Fruit fly (Drosophila melanogaster) whole organism, embryonic: ENCODE measurements around the gene jus.

Experiments
- Abd-B ChIP-seq: fragments of 200-800 bp; sonication (Bioruptor generic); optimal IDR thresholded peaks from 2 replicates; lab custom pipeline; 2018; ENCODE audit warnings: missing biosample characterization, mild to moderate bottlenecking, missing genetic modification characterization, moderate library complexity
- Bgb ChIP-seq: fragments of 200-800 bp; sonication (Bioruptor generic); IDR thresholded peaks from 2 replicates; pipeline ENCODE4 v1.3.6; 2022; ENCODE audit warnings: missing biosample characterization, missing genetic modification characterization; ENCODE audit not compliant: partially characterized antibody
- CG1024 ChIP-seq: fragments of 200-800 bp; sonication (Bioruptor generic); IDR thresholded peaks from 2 replicates; pipeline ENCODE4 v1.3.6; 2022; ENCODE audit warnings: missing biosample characterization, missing genetic modification characterization
- CG10321 ChIP-seq: fragments of 200-800 bp; sonication (Bioruptor generic); IDR thresholded peaks from 2 replicates; pipeline ENCODE4 v1.3.6; 2022; ENCODE audit warnings: missing biosample characterization, missing genetic modification characterization
- CG10431 ChIP-seq: fragments of 200-800 bp; sonication (Bioruptor generic); optimal IDR thresholded peaks from 3 replicates; lab custom pipeline; 2018; ENCODE audit warnings: missing biosample characterization, mild to moderate bottlenecking, missing genetic modification characterization
- CG10654 ChIP-seq: fragments of 200-800 bp; sonication (Bioruptor generic); optimal IDR thresholded peaks from 2 replicates; lab custom pipeline; 2016; ENCODE audit warnings: missing biosample characterization, missing genetic modification characterization
- CG10979 ChIP-seq: fragments of 200-800 bp; sonication (Bioruptor generic); optimal IDR thresholded peaks from 2 replicates; lab custom pipeline; 2018; ENCODE audit warnings: missing biosample characterization, mild to moderate bottlenecking, missing genetic modification characterization, moderate library complexity
- CG14050 ChIP-seq: fragments of 200-800 bp; sonication (Bioruptor generic); IDR thresholded peaks from 3 replicates; pipeline ENCODE4 v1.3.6; 2022; ENCODE audit warnings: missing biosample characterization, missing genetic modification characterization
- CG16813 ChIP-seq: fragments of 200-800 bp; sonication (Bioruptor generic); IDR thresholded peaks from 3 replicates; pipeline ENCODE4 v1.3.6; 2022; ENCODE audit warnings: missing biosample characterization, missing genetic modification characterization; ENCODE audit not compliant: partially characterized antibody
- CG17612 ChIP-seq: fragments of 200-800 bp; sonication (Bioruptor generic); IDR thresholded peaks from 2 replicates; pipeline ENCODE4 v1.3.6; 2022; ENCODE audit warnings: missing biosample characterization, missing genetic modification characterization
- CG1832 ChIP-seq: fragments of 200-800 bp; sonication (Bioruptor generic); optimal IDR thresholded peaks from 2 replicates; lab custom pipeline; 2017; ENCODE audit warnings: missing biosample characterization, mild to moderate bottlenecking, missing genetic modification characterization, inconsistent platforms
- CG2120 ChIP-seq: fragments of 200-800 bp; sonication (Bioruptor generic); optimal IDR thresholded peaks from 3 replicates; lab custom pipeline; 2016; ENCODE audit warnings: missing biosample characterization, missing genetic modification characterization
- CG2712 ChIP-seq: fragments of 200-800 bp; optimal IDR thresholded peaks from 3 replicates; lab custom pipeline; 2019; ENCODE audit warnings: missing biosample characterization, mild to moderate bottlenecking, missing genetic modification characterization, moderate library complexity
- CG31441 ChIP-seq: fragments of 200-800 bp; sonication (Bioruptor generic); IDR thresholded peaks from 2 replicates; pipeline ENCODE4 v1.3.6; 2022; ENCODE audit warnings: missing biosample characterization, missing genetic modification characterization
- CG33213 ChIP-seq: fragments of 200-800 bp; sonication (Bioruptor generic); optimal IDR thresholded peaks from 3 replicates; lab custom pipeline; 2016; ENCODE audit warnings: missing biosample characterization, missing genetic modification characterization
- CG34224 ChIP-seq: fragments of 200-800 bp; sonication (Bioruptor generic); IDR thresholded peaks from 3 replicates; pipeline ENCODE4 v1.3.6; 2022; ENCODE audit warnings: missing biosample characterization, missing genetic modification characterization; ENCODE audit not compliant: partially characterized antibody
- CG3847 ChIP-seq: fragments of 200-800 bp; sonication (Bioruptor generic); IDR thresholded peaks from 2 replicates; pipeline ENCODE4 v1.3.6; 2022; ENCODE audit warnings: missing biosample characterization, missing genetic modification characterization
- CG4360 ChIP-seq: fragments of 200-800 bp; sonication (Bioruptor generic); IDR thresholded peaks from 2 replicates; pipeline ENCODE4 v1.3.6; 2022; ENCODE audit warnings: missing biosample characterization, missing genetic modification characterization
- CG7987 ChIP-seq: fragments of 200-800 bp; sonication (Bioruptor generic); optimal IDR thresholded peaks from 2 replicates; lab custom pipeline; 2018; ENCODE audit warnings: missing biosample characterization, mild to moderate bottlenecking, missing genetic modification characterization, moderate library complexity
- CG8281 ChIP-seq: fragments of 200-800 bp; sonication (Bioruptor generic); optimal IDR thresholded peaks from 2 replicates; lab custom pipeline; 2018; ENCODE audit warnings: missing biosample characterization, mild to moderate bottlenecking, missing genetic modification characterization, moderate library complexity
- CHES-1-like ChIP-seq: fragments of 200-800 bp; sonication (Bioruptor generic); optimal IDR thresholded peaks from 2 replicates; lab custom pipeline; 2016; ENCODE audit warnings: missing biosample characterization, missing genetic modification characterization
- CTCF ChIP-seq: fragments of 200-800 bp; sonication (Bioruptor generic); optimal IDR thresholded peaks from 2 replicates; lab custom pipeline; 2017; ENCODE audit warnings: missing biosample characterization, mild to moderate bottlenecking, missing genetic modification characterization, moderate library complexity
- Chrac-16 ChIP-seq: fragments of 200-800 bp; sonication (Bioruptor generic); optimal IDR thresholded peaks from 3 replicates; lab custom pipeline; 2016; ENCODE audit warnings: missing biosample characterization, missing genetic modification characterization
- CkIIα-i1 ChIP-seq: fragments of 200-800 bp; sonication (Bioruptor generic); IDR thresholded peaks from 2 replicates; pipeline ENCODE4 v1.3.6; 2022; ENCODE audit warnings: missing biosample characterization, missing genetic modification characterization
- Deaf1 ChIP-seq: fragments of 200-800 bp; optimal IDR thresholded peaks from 3 replicates; lab custom pipeline; 2019; ENCODE audit warnings: missing biosample characterization, mild to moderate bottlenecking, missing genetic modification characterization, moderate library complexity
- Dek ChIP-seq: fragments of 200-800 bp; sonication (Bioruptor generic); optimal IDR thresholded peaks from 3 replicates; lab custom pipeline; 2019; ENCODE audit warnings: missing biosample characterization, mild to moderate bottlenecking, missing genetic modification characterization, moderate library complexity
- Doc2 ChIP-seq: fragments of 200-800 bp; sonication (Bioruptor generic); IDR thresholded peaks from 2 replicates; pipeline ENCODE4 v1.3.6; 2022; ENCODE audit warnings: missing biosample characterization, missing genetic modification characterization
- ERR ChIP-seq: fragments of 200-800 bp; sonication (Bioruptor generic); optimal IDR thresholded peaks from 2 replicates; lab custom pipeline; 2016; ENCODE audit warnings: missing biosample characterization, missing genetic modification characterization
- Gug ChIP-seq: fragments of 200-800 bp; sonication (Bioruptor generic); IDR thresholded peaks from 4 replicates; pipeline ENCODE4 v1.3.6; 2022; ENCODE audit warnings: missing biosample characterization, missing genetic modification characterization
- Kr ChIP-seq: fragments of 200-800 bp; sonication (Bioruptor generic); optimal IDR thresholded peaks from 2 replicates; lab custom pipeline; 2017; ENCODE audit warnings: missing biosample characterization, mild to moderate bottlenecking, missing genetic modification characterization
- MESR4 ChIP-seq: fragments of 200-800 bp; sonication (Bioruptor generic); optimal IDR thresholded peaks from 2 replicates; lab custom pipeline; 2018; ENCODE audit warnings: missing biosample characterization, mild to moderate bottlenecking, missing genetic modification characterization, moderate library complexity
- Meics ChIP-seq: fragments of 200-800 bp; sonication (Bioruptor generic); optimal IDR thresholded peaks from 2 replicates; lab custom pipeline; 2017; ENCODE audit warnings: missing biosample characterization, mild to moderate bottlenecking, missing genetic modification characterization
- NC2β ChIP-seq: fragments of 200-800 bp; sonication (Bioruptor generic); optimal IDR thresholded peaks from 2 replicates; lab custom pipeline; 2016; ENCODE audit warnings: missing biosample characterization, missing genetic modification characterization
- Oli ChIP-seq: fragments of 200-800 bp; sonication (Bioruptor generic); optimal IDR thresholded peaks from 2 replicates; lab custom pipeline; 2018; ENCODE audit warnings: missing biosample characterization, mild to moderate bottlenecking, missing genetic modification characterization, moderate library complexity
- ac ChIP-seq: fragments of 200-800 bp; sonication (Bioruptor generic); optimal IDR thresholded peaks from 3 replicates; lab custom pipeline; 2017; ENCODE audit warnings: missing biosample characterization, mild to moderate bottlenecking, missing genetic modification characterization
- caup ChIP-seq: fragments of 200-800 bp; sonication (Bioruptor generic); optimal IDR thresholded peaks from 3 replicates; lab custom pipeline; 2017; ENCODE audit warnings: missing biosample characterization, mild to moderate bottlenecking, missing genetic modification characterization, moderate library complexity; ENCODE audit not compliant: severe bottlenecking
- crp ChIP-seq, 2 experiments: fragments of 200-800 bp; sonication (Bioruptor generic); optimal IDR thresholded peaks; 2 replicates in 1 of 2; 3 replicates in 1 of 2; lab custom pipeline; 2017; ENCODE audit warnings: missing biosample characterization in 2 of 2, missing genetic modification characterization in 2 of 2, mild to moderate bottlenecking in 1 of 2, moderate library complexity in 1 of 2
- dimm ChIP-seq: fragments of 200-800 bp; sonication (Bioruptor generic); IDR thresholded peaks from 2 replicates; pipeline ENCODE4 v1.3.6; 2022; ENCODE audit warnings: missing biosample characterization, missing genetic modification characterization
- dmrt11E ChIP-seq: fragments of 200-800 bp; sonication (Bioruptor generic); optimal IDR thresholded peaks from 3 replicates; lab custom pipeline; 2018; ENCODE audit warnings: missing biosample characterization, mild to moderate bottlenecking, missing genetic modification characterization, moderate library complexity
- gce ChIP-seq: fragments of 200-800 bp; sonication (Bioruptor generic); IDR thresholded peaks from 3 replicates; pipeline ENCODE4 v1.3.6; 2022; ENCODE audit warnings: missing biosample characterization, missing genetic modification characterization
- grn ChIP-seq: fragments of 200-800 bp; sonication (Bioruptor generic); optimal IDR thresholded peaks from 3 replicates; lab custom pipeline; 2017; ENCODE audit warnings: missing biosample characterization, missing genetic modification characterization
- her ChIP-seq: fragments of 200-800 bp; sonication (Bioruptor generic); optimal IDR thresholded peaks from 2 replicates; lab custom pipeline; 2016; ENCODE audit warnings: missing biosample characterization, missing genetic modification characterization
- kah ChIP-seq: fragments of 200-800 bp; sonication (Bioruptor generic); optimal IDR thresholded peaks from 2 replicates; lab custom pipeline; 2018; ENCODE audit warnings: missing biosample characterization, mild to moderate bottlenecking, missing genetic modification characterization
- klu ChIP-seq: fragments of 200-800 bp; sonication (Bioruptor generic); IDR thresholded peaks from 2 replicates; pipeline ENCODE4 v1.3.6; 2022; ENCODE audit warnings: missing biosample characterization, missing genetic modification characterization
- knrl ChIP-seq: fragments of 200-800 bp; sonication (Bioruptor generic); IDR thresholded peaks from 3 replicates; pipeline ENCODE4 v1.3.6; 2022; ENCODE audit warnings: missing biosample characterization, missing genetic modification characterization; ENCODE audit not compliant: partially characterized antibody
- lbe ChIP-seq: fragments of 200-800 bp; sonication (Bioruptor generic); optimal IDR thresholded peaks from 2 replicates; lab custom pipeline; 2016; ENCODE audit warnings: missing biosample characterization, mild to moderate bottlenecking, missing genetic modification characterization
- mam ChIP-seq: fragments of 200-800 bp; sonication (Bioruptor generic); optimal IDR thresholded peaks from 3 replicates; lab custom pipeline; 2016; ENCODE audit warnings: missing biosample characterization, missing genetic modification characterization
- onecut ChIP-seq: fragments of 200-800 bp; sonication (Bioruptor generic); IDR thresholded peaks from 2 replicates; pipeline ENCODE4 v1.3.6; 2022; ENCODE audit warnings: missing biosample characterization, missing genetic modification characterization
- psq ChIP-seq: fragments of 200-800 bp; sonication (Bioruptor generic); optimal IDR thresholded peaks from 2 replicates; lab custom pipeline; 2017; ENCODE audit warnings: missing biosample characterization, missing genetic modification characterization
- tup ChIP-seq: fragments of 200-800 bp; sonication (Bioruptor generic); optimal IDR thresholded peaks from 2 replicates; lab custom pipeline; 2016; ENCODE audit warnings: missing biosample characterization, mild to moderate bottlenecking, missing genetic modification characterization, moderate library complexity
- tx ChIP-seq: fragments of 200-800 bp; sonication (Bioruptor generic); optimal IDR thresholded peaks from 2 replicates; lab custom pipeline; 2016; ENCODE audit warnings: missing biosample characterization, missing genetic modification characterization

Gene jus

DNA sequence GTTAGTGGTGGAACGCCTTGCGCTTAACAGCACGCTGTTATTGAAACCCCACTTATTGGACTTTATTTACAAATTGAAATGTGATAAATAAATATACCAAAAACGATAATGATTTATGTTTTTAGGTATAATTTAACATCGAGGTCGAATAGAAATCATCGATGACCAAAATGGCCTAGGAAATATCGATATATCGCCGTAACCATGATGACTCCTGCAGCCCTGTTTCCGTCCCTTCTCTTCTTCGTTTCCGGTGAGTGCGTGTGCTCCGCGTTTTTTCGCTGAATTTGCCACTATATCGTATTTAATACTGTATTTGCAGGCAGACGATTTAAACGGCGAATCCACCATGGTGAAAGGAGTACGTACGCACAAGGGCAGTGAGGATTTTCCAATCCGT lies 25.2 kb upstream of the jus start, which contains the start of gene eEF1gamma (continued):
- TF ChIP-seq CG16813 (GFP tag; lab: Robert Waterston, UW) (peak; percentile 94), Meics (peak; percentile 98), dimm (GFP tag; lab: Robert Waterston, UW) (peak; percentile 87), CG10979 (tag; lab: Kevin White, UChicago) (peak; percentile 88), Doc2 (GFP tag; lab: Robert Waterston, UW) (0 out of 2 replicates have a peak, but pooled peaks have one; percentile 54), CG8281 (tag; lab: Kevin White, UChicago) (peak; percentile 86), ac (peak; percentile 92), Dek (tag; lab: Kevin White, UChicago) (peak; percentile 78), CTCF (GFP tag; lab: Kevin White, UChicago) (peak; percentile 72), knrl (GFP tag; lab: Robert Waterston, UW) (peak; percentile 94), Bgb (GFP tag; lab: Robert Waterston, UW) (peak; percentile 94), CG17612 (GFP tag; lab: Robert Waterston, UW) (peak; percentile 89), CG1024 (GFP tag; lab: Robert Waterston, UW) (peak; percentile 93), CG10654 (GFP tag; lab: Kevin White, UChicago) (peak; percentile 95), CG14050 (GFP tag; lab: Robert Waterston, UW) (peak; percentile 94), caup (peak; percentile 99), CG33213 (GFP tag; lab: Kevin White, UChicago) (peak; percentile 97), kah (peak; percentile 91), klu (GFP tag; lab: Robert Waterston, UW) (peak; percentile 74; the same call in 1 of the 2 replicates), gce (GFP tag; lab: Robert Waterston, UW) (peak; percentile 97), Deaf1 (tag; lab: Kevin White, UChicago) (peak; percentile 70), tx (GFP tag; lab: Kevin White, UChicago) (peak; percentile 85), grn (peak; percentile 85), CG10431 (GFP tag; lab: Kevin White, UChicago) (peak; percentile 95), ERR (peak; percentile 82), tup (GFP tag; lab: Kevin White, UChicago) (peak; percentile 85), Oli (tag; lab: Kevin White, UChicago) (peak; percentile 90), onecut (GFP tag; lab: Robert Waterston, UW) (peak; percentile 96), lbe (GFP tag; lab: Kevin White, UChicago) (peak; percentile 85), dmrt11E (tag; lab: Kevin White, UChicago) (peak; percentile 91), CG1832 (GFP tag; lab: Kevin White, UChicago) (no peak), CG4360 (GFP tag; lab: Robert Waterston, UW) (peak; percentile 72), CkIIα-i1 (GFP tag; lab: Robert Waterston, UW) (peak; percentile 73; the same call in 1 of the 2 replicates), CG34224 (GFP tag; lab: Robert Waterston, UW) (peak; percentile 91), NC2β (peak; percentile 99), CG10321 (GFP tag; lab: Robert Waterston, UW) (peak; percentile 77; the same call in 1 of the 2 replicates), psq (GFP tag; lab: Kevin White, UChicago) (peak; percentile 77), Chrac-16 (GFP tag; lab: Kevin White, UChicago) (peak; percentile 80), CG7987 (GFP tag; lab: Kevin White, UChicago) (peak; percentile 99), CG2120 (GFP tag; lab: Kevin White, UChicago) (peak; percentile 85), Abd-B (peak; percentile 57), Gug (GFP tag; lab: Robert Waterston, UW) (peak; percentile 77), CG2712 (peak; percentile 91), CG3847 (GFP tag; lab: Robert Waterston, UW) (peak; percentile 93), MESR4 (GFP tag; lab: Kevin White, UChicago) (peak; percentile 97), CG31441 (GFP tag; lab: Robert Waterston, UW) (peak; percentile 95), her (GFP tag; lab: Kevin White, UChicago) (peak; percentile 94), CHES-1-like (GFP tag; lab: Kevin White, UChicago) (peak; percentile 95), Kr (GFP tag; lab: Kevin White, UChicago) (peak; percentile 77), crp (GFP tag; optimal IDR thresholded peaks at IDR 0.05; lab: Kevin White, UChicago) (peak in 1 of 2 experiments; percentile 71), mam (GFP tag; lab: Kevin White, UChicago) (peak; percentile 88)
